Fruit fly (Drosophila melanogaster) whole organism, embryonic: ENCODE results near the gene CG5080.

ENCODE experiments used
- ATbp ChIP-seq: fragments of 200-800 bp; sonication (Bioruptor generic); optimal IDR thresholded peaks from 2 replicates; lab custom pipeline; 2017; ENCODE audit warnings: missing biosample characterization, mild to moderate bottlenecking, missing genetic modification characterization, missing genetic modification reagents
- Asciz ChIP-seq: fragments of 200-800 bp; sonication (Bioruptor generic); optimal IDR thresholded peaks from 2 replicates; lab custom pipeline; 2017; ENCODE audit warnings: missing biosample characterization, mild to moderate bottlenecking, missing genetic modification characterization, missing genetic modification reagents
- CG11085 ChIP-seq: fragments of 200-800 bp; sonication (Bioruptor generic); IDR thresholded peaks from 2 replicates; pipeline ENCODE4 v1.3.6; 2022; ENCODE audit warnings: missing biosample characterization, missing genetic modification characterization
- CG11696 ChIP-seq: fragments of 200-800 bp; sonication (Bioruptor generic); IDR thresholded peaks from 2 replicates; pipeline ENCODE4 v1.3.6; 2022; ENCODE audit warnings: missing biosample characterization, missing genetic modification characterization
- CG12942 ChIP-seq: fragments of 200-800 bp; sonication (Bioruptor generic); optimal IDR thresholded peaks from 3 replicates; lab custom pipeline; 2016; ENCODE audit warnings: missing biosample characterization, missing genetic modification characterization
- CG13123 ChIP-seq: fragments of 200-800 bp; sonication (Bioruptor generic); optimal IDR thresholded peaks from 2 replicates; lab custom pipeline; 2016; ENCODE audit warnings: missing biosample characterization, missing genetic modification characterization
- CG15073 ChIP-seq: fragments of 200-800 bp; sonication (Bioruptor generic); optimal IDR thresholded peaks from 2 replicates; lab custom pipeline; 2016; ENCODE audit warnings: missing biosample characterization, missing genetic modification characterization
- CG16815 ChIP-seq: fragments of 200-800 bp; sonication (Bioruptor generic); optimal IDR thresholded peaks from 3 replicates; lab custom pipeline; 2017; ENCODE audit warnings: missing biosample characterization, mild to moderate bottlenecking, missing genetic modification characterization
- CG17568 ChIP-seq: fragments of 200-800 bp; sonication (Bioruptor generic); optimal IDR thresholded peaks from 2 replicates; lab custom pipeline; 2018; ENCODE audit warnings: missing biosample characterization, mild to moderate bottlenecking, missing genetic modification characterization, moderate library complexity
- CG1792 ChIP-seq: fragments of 200-800 bp; sonication (Bioruptor generic); optimal IDR thresholded peaks from 2 replicates; lab custom pipeline; 2016; ENCODE audit warnings: missing biosample characterization, missing genetic modification characterization
- CG2712 ChIP-seq: fragments of 200-800 bp; optimal IDR thresholded peaks from 3 replicates; lab custom pipeline; 2019; ENCODE audit warnings: missing biosample characterization, mild to moderate bottlenecking, missing genetic modification characterization, moderate library complexity
- CG31365 ChIP-seq: fragments of 200-800 bp; sonication (Bioruptor generic); optimal IDR thresholded peaks from 2 replicates; lab custom pipeline; 2018; ENCODE audit warnings: missing biosample characterization, mild to moderate bottlenecking, missing genetic modification characterization
- CG34224 ChIP-seq: fragments of 200-800 bp; sonication (Bioruptor generic); IDR thresholded peaks from 3 replicates; pipeline ENCODE4 v1.3.6; 2022; ENCODE audit warnings: missing biosample characterization, missing genetic modification characterization; ENCODE audit not compliant: partially characterized antibody
- CG34422 ChIP-seq: fragments of 200-800 bp; sonication (Bioruptor generic); IDR thresholded peaks from 3 replicates; pipeline ENCODE4 v1.3.6; 2022; ENCODE audit warnings: missing biosample characterization, missing genetic modification characterization
- CG42726 ChIP-seq: fragments of 200-800 bp; sonication (Bioruptor generic); IDR thresholded peaks from 2 replicates; pipeline ENCODE4 v1.3.6; 2022; ENCODE audit warnings: missing biosample characterization, missing genetic modification characterization; ENCODE audit not compliant: partially characterized antibody
- CG4617 ChIP-seq: fragments of 200-800 bp; sonication (Bioruptor generic); optimal IDR thresholded peaks from 3 replicates; lab custom pipeline; 2016; ENCODE audit warnings: missing biosample characterization, missing genetic modification characterization, borderline replicate concordance
- CG6254 ChIP-seq: fragments of 200-800 bp; sonication (Bioruptor generic); optimal IDR thresholded peaks from 3 replicates; lab custom pipeline; 2017; ENCODE audit warnings: mild to moderate bottlenecking, missing biosample characterization, missing genetic modification reagents, missing genetic modification characterization
- CG7745 ChIP-seq: fragments of 200-800 bp; sonication (Bioruptor generic); optimal IDR thresholded peaks from 2 replicates; lab custom pipeline; 2018; ENCODE audit warnings: missing biosample characterization, mild to moderate bottlenecking, missing genetic modification characterization, moderate library complexity
- CG7963 ChIP-seq: fragments of 200-800 bp; sonication (Bioruptor generic); IDR thresholded peaks from 3 replicates; pipeline ENCODE4 v1.3.6; 2022; ENCODE audit warnings: missing biosample characterization, missing genetic modification characterization; ENCODE audit not compliant: partially characterized antibody
- CG8924 ChIP-seq: fragments of 200-800 bp; optimal IDR thresholded peaks from 3 replicates; lab custom pipeline; 2019; ENCODE audit warnings: missing biosample characterization, mild to moderate bottlenecking, missing genetic modification characterization, moderate library complexity
- CHES-1-like ChIP-seq: fragments of 200-800 bp; sonication (Bioruptor generic); optimal IDR thresholded peaks from 2 replicates; lab custom pipeline; 2016; ENCODE audit warnings: missing biosample characterization, missing genetic modification characterization
- CrebB ChIP-seq: fragments of 200-800 bp; sonication (Bioruptor generic); optimal IDR thresholded peaks from 3 replicates; lab custom pipeline; 2018; ENCODE audit warnings: missing biosample characterization, mild to moderate bottlenecking, missing genetic modification characterization
- Dbx ChIP-seq: fragments of 200-800 bp; sonication (Bioruptor generic); IDR thresholded peaks from 3 replicates; pipeline ENCODE4 v1.3.6; 2022; ENCODE audit warnings: missing biosample characterization, missing genetic modification characterization
- Dip3 ChIP-seq: fragments of 200-800 bp; sonication (Bioruptor generic); optimal IDR thresholded peaks from 3 replicates; lab custom pipeline; 2016; ENCODE audit warnings: missing biosample characterization, missing genetic modification characterization
- Doc3 ChIP-seq: fragments of 200-800 bp; sonication (Bioruptor generic); IDR thresholded peaks from 3 replicates; pipeline ENCODE4 v1.3.6; 2022; ENCODE audit warnings: missing biosample characterization, missing genetic modification characterization; ENCODE audit not compliant: partially characterized antibody
- Hand ChIP-seq: fragments of 200-800 bp; sonication (Bioruptor generic); optimal IDR thresholded peaks from 2 replicates; lab custom pipeline; 2017; ENCODE audit warnings: mild to moderate bottlenecking, missing biosample characterization, missing genetic modification reagents, missing genetic modification characterization
- Hsf ChIP-seq: fragments of 200-800 bp; sonication (Bioruptor generic); optimal IDR thresholded peaks from 3 replicates; lab custom pipeline; 2016; ENCODE audit warnings: missing biosample characterization, missing genetic modification characterization
- Meics ChIP-seq: fragments of 200-800 bp; sonication (Bioruptor generic); optimal IDR thresholded peaks from 2 replicates; lab custom pipeline; 2017; ENCODE audit warnings: missing biosample characterization, mild to moderate bottlenecking, missing genetic modification characterization
- NC2α ChIP-seq: fragments of 200-800 bp; sonication (Bioruptor generic); optimal IDR thresholded peaks from 2 replicates; lab custom pipeline; 2016; ENCODE audit warnings: missing biosample characterization, missing genetic modification characterization
- Oli ChIP-seq: fragments of 200-800 bp; sonication (Bioruptor generic); optimal IDR thresholded peaks from 2 replicates; lab custom pipeline; 2018; ENCODE audit warnings: missing biosample characterization, mild to moderate bottlenecking, missing genetic modification characterization, moderate library complexity
- Scr ChIP-seq: fragments of 200-800 bp; sonication (Bioruptor generic); IDR thresholded peaks from 2 replicates; pipeline ENCODE4 v1.3.6; 2022; ENCODE audit warnings: missing biosample characterization, missing genetic modification characterization; ENCODE audit not compliant: partially characterized antibody
- ara ChIP-seq: fragments of 200-800 bp; sonication (Bioruptor generic); IDR thresholded peaks from 2 replicates; pipeline ENCODE4 v1.3.6; 2022; ENCODE audit warnings: missing biosample characterization, missing genetic modification characterization
- ase ChIP-seq: fragments of 200-800 bp; sonication (Bioruptor generic); IDR thresholded peaks from 3 replicates; pipeline ENCODE4 v1.3.6; 2022; ENCODE audit warnings: missing biosample characterization, missing genetic modification characterization
- bbx ChIP-seq: fragments of 200-800 bp; sonication (Bioruptor generic); IDR thresholded peaks from 2 replicates; pipeline ENCODE4 v1.3.6; 2022; ENCODE audit warnings: missing biosample characterization, missing genetic modification characterization; ENCODE audit not compliant: partially characterized antibody
- bowl ChIP-seq: fragments of 200-800 bp; sonication (Bioruptor generic); IDR thresholded peaks from 2 replicates; pipeline ENCODE4 v1.3.6; 2022; ENCODE audit warnings: missing biosample characterization, missing genetic modification characterization
- chif ChIP-seq, 2 experiments: fragments of 200-800 bp; sonication (Bioruptor generic); optimal IDR thresholded peaks; 3 replicates each; lab custom pipeline; 2016; ENCODE audit warnings: missing biosample characterization in 2 of 2, missing genetic modification characterization in 2 of 2
- da ChIP-seq: fragments of 200-800 bp; sonication (Bioruptor generic); optimal IDR thresholded peaks from 2 replicates; lab custom pipeline; 2016; ENCODE audit warnings: missing biosample characterization, missing genetic modification characterization
- dimm ChIP-seq: fragments of 200-800 bp; sonication (Bioruptor generic); IDR thresholded peaks from 2 replicates; pipeline ENCODE4 v1.3.6; 2022; ENCODE audit warnings: missing biosample characterization, missing genetic modification characterization
- eyg ChIP-seq: fragments of 200-800 bp; sonication (Bioruptor generic); optimal IDR thresholded peaks from 3 replicates; lab custom pipeline; 2016; ENCODE audit warnings: missing biosample characterization, missing genetic modification characterization
- mirr ChIP-seq: fragments of 200-800 bp; sonication (Bioruptor generic); optimal IDR thresholded peaks from 3 replicates; lab custom pipeline; 2018; ENCODE audit warnings: missing biosample characterization, mild to moderate bottlenecking, missing genetic modification characterization
- otp ChIP-seq: fragments of 200-800 bp; sonication (Bioruptor generic); IDR thresholded peaks from 3 replicates; pipeline ENCODE4, ENCODE4 v1.3.6; 2022; ENCODE audit warnings: missing biosample characterization, missing genetic modification characterization
- pho ChIP-seq: fragments of 200-800 bp; sonication (Bioruptor generic); optimal IDR thresholded peaks from 2 replicates; lab custom pipeline; 2016; ENCODE audit warnings: missing biosample characterization, missing genetic modification characterization
- repo ChIP-seq: fragments of 200-800 bp; sonication (Bioruptor generic); optimal IDR thresholded peaks from 2 replicates; lab custom pipeline; 2016; ENCODE audit warnings: missing biosample characterization, missing genetic modification characterization
- ro ChIP-seq: fragments of 200-800 bp; sonication (Bioruptor generic); IDR thresholded peaks from 2 replicates; pipeline ENCODE4 v1.3.6; 2022; ENCODE audit warnings: missing biosample characterization, missing genetic modification characterization
- tin ChIP-seq: fragments of 200-800 bp; sonication (Bioruptor generic); optimal IDR thresholded peaks from 3 replicates; lab custom pipeline; 2016; ENCODE audit warnings: missing biosample characterization, missing genetic modification characterization
- tna ChIP-seq: fragments of 200-800 bp; sonication (Bioruptor generic); IDR thresholded peaks from 2 replicates; pipeline ENCODE4 v1.3.6; 2022; ENCODE audit warnings: missing biosample characterization, missing genetic modification characterization; ENCODE audit not compliant: partially characterized antibody
- vvl ChIP-seq: fragments of 200-800 bp; sonication (Bioruptor generic); IDR thresholded peaks from 2 replicates; pipeline ENCODE4 v1.3.6; 2022; ENCODE audit warnings: missing biosample characterization, missing genetic modification characterization
- wek ChIP-seq: fragments of 200-800 bp; sonication (Bioruptor generic); optimal IDR thresholded peaks from 3 replicates; lab custom pipeline; 2018; ENCODE audit warnings: missing biosample characterization, mild to moderate bottlenecking, missing genetic modification characterization, moderate library complexity
- wor ChIP-seq: fragments of 200-800 bp; sonication (Bioruptor generic); IDR thresholded peaks from 2 replicates; pipeline ENCODE4 v1.3.6; 2022; ENCODE audit warnings: missing biosample characterization, missing genetic modification characterization

CG5080 gene

DNA sequence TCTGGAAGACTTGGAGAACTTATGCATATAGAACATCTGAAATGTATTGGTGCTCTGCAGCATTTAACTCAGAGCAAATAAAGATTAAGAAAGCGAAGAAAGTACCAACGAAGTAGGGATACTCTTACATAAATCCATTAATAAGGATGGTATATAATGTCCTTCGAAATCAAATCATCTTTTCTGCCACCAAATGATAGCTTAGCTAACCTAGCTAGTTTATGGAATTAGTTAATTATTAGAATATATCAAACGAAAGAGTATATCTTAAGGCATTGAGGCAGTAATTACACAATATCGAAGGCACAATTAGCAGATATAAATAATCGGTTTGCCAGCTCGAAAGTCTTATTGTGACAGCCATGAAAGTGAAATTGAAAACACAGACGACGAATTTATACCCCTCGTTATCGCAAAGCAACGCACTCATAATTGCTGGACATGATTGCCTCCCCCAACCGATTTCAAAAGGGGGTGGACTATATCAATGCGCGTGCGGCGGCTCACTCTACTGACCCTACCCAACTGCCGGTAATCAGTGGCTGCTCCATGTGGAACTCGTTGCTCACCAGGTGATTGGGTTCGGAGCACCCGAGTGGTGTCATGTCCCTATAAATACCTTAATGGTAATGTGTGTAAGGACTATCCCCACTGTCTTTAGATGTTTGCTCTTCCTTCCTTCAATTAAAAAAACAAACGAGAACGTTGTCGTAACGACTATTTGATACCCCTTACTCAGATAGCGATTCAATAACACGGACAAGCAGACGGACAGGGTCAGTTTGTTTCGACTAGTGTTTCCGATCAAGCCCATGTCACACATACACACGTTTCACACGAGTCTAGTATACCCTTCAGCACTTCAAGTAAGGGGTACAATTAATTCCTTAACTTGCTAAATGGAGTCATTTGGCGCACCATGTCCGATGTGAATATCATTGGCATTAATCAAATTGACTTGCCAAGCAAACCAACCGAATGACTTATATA, 19.0 kb downstream of the CG5080 start (continued):
- no peak for TF ChIP-seq CG34422 (GFP tag; lab: Robert Waterston, UW)
- TF ChIP-seq NC2α (GFP tag; lab: Kevin White, UChicago), result no peak
- peak; percentile 68 for TF ChIP-seq Oli (tag; lab: Kevin White, UChicago)
- no peak for TF ChIP-seq bowl
- TF ChIP-seq otp, result no peak
- peak; percentile 30 to 40 for TF ChIP-seq chif (GFP tag; optimal IDR thresholded peaks at IDR 0.05; lab: Kevin White, UChicago)
- TF ChIP-seq da (GFP tag; lab: Kevin White, UChicago), result no peak
- TF ChIP-seq CG11085 (GFP tag; lab: Robert Waterston, UW), result no peak
- TF ChIP-seq ro (GFP tag; lab: Robert Waterston, UW), result no peak
- no peak for TF ChIP-seq repo
- no peak for TF ChIP-seq mirr (GFP tag; lab: Kevin White, UChicago)
- no peak for TF ChIP-seq CG13123 (GFP tag; lab: Kevin White, UChicago)
- TF ChIP-seq tna (GFP tag; lab: Robert Waterston, UW), result no peak
- no peak for TF ChIP-seq CG34224 (GFP tag; lab: Robert Waterston, UW)
- TF ChIP-seq CG15073, result no peak
- TF ChIP-seq CG31365 (tag; lab: Kevin White, UChicago), result no peak
- no peak for TF ChIP-seq Scr
- TF ChIP-seq Meics (GFP tag; lab: Kevin White, UChicago), result peak; percentile 55
- TF ChIP-seq CrebB (tag; lab: Kevin White, UChicago), result peak; percentile 1
- peak; percentile 59 for TF ChIP-seq Hsf (GFP tag; lab: Kevin White, UChicago)
- TF ChIP-seq tin (GFP tag; lab: Kevin White, UChicago), result peak; percentile 1
- no peak for TF ChIP-seq bbx (GFP tag; lab: Robert Waterston, UW)
- TF ChIP-seq CG7745 (tag; lab: Kevin White, UChicago), result no peak
- TF ChIP-seq eyg (GFP tag; lab: Kevin White, UChicago), result no peak
- TF ChIP-seq CG42726 (GFP tag; lab: Robert Waterston, UW), result no peak
- no peak for TF ChIP-seq Asciz (GFP tag; lab: Kevin White, UChicago)
- TF ChIP-seq Doc3, result no peak
- peak; percentile 21 for TF ChIP-seq CHES-1-like (GFP tag; lab: Kevin White, UChicago)
- peak; percentile 49 for TF ChIP-seq ATbp (GFP tag; lab: Kevin White, UChicago)
- no peak for TF ChIP-seq ase (GFP tag; lab: Robert Waterston, UW)
- no peak for TF ChIP-seq wek (GFP tag; lab: Kevin White, UChicago)
- peak; percentile 21 for TF ChIP-seq CG6254 (GFP tag; lab: Kevin White, UChicago)
- TF ChIP-seq vvl (GFP tag; lab: Robert Waterston, UW), result peak; percentile 79
- TF ChIP-seq Dbx (GFP tag; lab: Robert Waterston, UW), result no peak
- TF ChIP-seq CG16815 (GFP tag; lab: Kevin White, UChicago), result peak; percentile 30
- TF ChIP-seq CG8924 (tag; lab: Kevin White, UChicago), result peak; percentile 58
- peak; percentile 48 for TF ChIP-seq Dip3 (GFP tag; lab: Kevin White, UChicago)
- TF ChIP-seq wor, result no peak
- TF ChIP-seq Hand (GFP tag; lab: Kevin White, UChicago), result no peak
- TF ChIP-seq CG12942 (GFP tag; lab: Kevin White, UChicago), result peak; percentile 2
- TF ChIP-seq dimm (GFP tag; lab: Robert Waterston, UW), result no peak
- TF ChIP-seq CG17568 (GFP tag; lab: Kevin White, UChicago), result peak; percentile 9
- peak; percentile 78 for TF ChIP-seq CG2712 (tag; lab: Kevin White, UChicago)
- no peak for TF ChIP-seq CG1792 (GFP tag; lab: Kevin White, UChicago)
- TF ChIP-seq CG4617 (GFP tag; lab: Kevin White, UChicago), result no peak
- TF ChIP-seq ara (GFP tag; lab: Robert Waterston, UW), result no peak
- no peak for TF ChIP-seq CG11696 (GFP tag; lab: Robert Waterston, UW)
- TF ChIP-seq pho (GFP tag; lab: Kevin White, UChicago), result peak; percentile 18
- no peak for TF ChIP-seq CG7963 (GFP tag; lab: Robert Waterston, UW)
